Fruit fly (Drosophila melanogaster) whole organism, embryonic: ENCODE results near the gene CG11367.

Experiments
- Ada2b ChIP-seq: fragments of 200-800 bp; sonication (Bioruptor generic); IDR thresholded peaks from 2 replicates; pipeline ENCODE4 v1.3.6; 2022; ENCODE audit warnings: missing biosample characterization, missing genetic modification characterization
- Bdp1 ChIP-seq: fragments of 200-800 bp; sonication (Bioruptor generic); optimal IDR thresholded peaks from 3 replicates; lab custom pipeline; 2016; ENCODE audit warnings: missing biosample characterization, missing genetic modification characterization
- BtbVII ChIP-seq: fragments of 200-800 bp; sonication (Bioruptor generic); optimal IDR thresholded peaks from 3 replicates; lab custom pipeline; 2017; ENCODE audit warnings: missing biosample characterization, mild to moderate bottlenecking, missing genetic modification characterization
- CG10431 ChIP-seq: fragments of 200-800 bp; sonication (Bioruptor generic); optimal IDR thresholded peaks from 3 replicates; lab custom pipeline; 2018; ENCODE audit warnings: missing biosample characterization, mild to moderate bottlenecking, missing genetic modification characterization
- CG10959 ChIP-seq: fragments of 200-800 bp; sonication (Bioruptor generic); IDR thresholded peaks from 2 replicates; pipeline ENCODE4 v1.3.6; 2022; ENCODE audit warnings: missing biosample characterization, missing genetic modification characterization
- CG11085 ChIP-seq: fragments of 200-800 bp; sonication (Bioruptor generic); IDR thresholded peaks from 2 replicates; pipeline ENCODE4 v1.3.6; 2022; ENCODE audit warnings: missing biosample characterization, missing genetic modification characterization
- CG12391 ChIP-seq: fragments of 200-800 bp; sonication (Bioruptor generic); optimal IDR thresholded peaks from 3 replicates; lab custom pipeline; 2018; ENCODE audit warnings: missing biosample characterization, mild to moderate bottlenecking, missing genetic modification characterization, moderate library complexity
- CG12769 ChIP-seq: fragments of 200-800 bp; sonication (Bioruptor generic); optimal IDR thresholded peaks from 2 replicates; lab custom pipeline; 2019; ENCODE audit warnings: missing biosample characterization, mild to moderate bottlenecking, missing genetic modification characterization, moderate library complexity
- CG13424 ChIP-seq: fragments of 200-800 bp; sonication (Bioruptor generic); optimal IDR thresholded peaks from 2 replicates; lab custom pipeline; 2019; ENCODE audit warnings: missing biosample characterization, mild to moderate bottlenecking, missing genetic modification characterization, moderate library complexity
- CG14441 ChIP-seq: fragments of 200-800 bp; sonication (Bioruptor generic); IDR thresholded peaks from 2 replicates; pipeline ENCODE4 v1.3.6; 2022; ENCODE audit warnings: missing biosample characterization, missing genetic modification characterization
- CG14965 ChIP-seq: fragments of 200-800 bp; sonication (Bioruptor generic); optimal IDR thresholded peaks from 2 replicates; lab custom pipeline; 2016; ENCODE audit warnings: missing biosample characterization, missing genetic modification characterization, borderline replicate concordance
- CG15269 ChIP-seq: fragments of 200-800 bp; sonication (Bioruptor generic); optimal IDR thresholded peaks from 2 replicates; lab custom pipeline; 2018; ENCODE audit warnings: missing biosample characterization, mild to moderate bottlenecking, missing genetic modification characterization, moderate library complexity
- CG15601 ChIP-seq: fragments of 200-800 bp; sonication (Bioruptor generic); optimal IDR thresholded peaks from 3 replicates; lab custom pipeline; 2019; ENCODE audit warnings: missing biosample characterization, mild to moderate bottlenecking, missing genetic modification characterization, moderate library complexity
- CG1602 ChIP-seq: fragments of 200-800 bp; sonication (Bioruptor generic); optimal IDR thresholded peaks from 3 replicates; lab custom pipeline; 2016; ENCODE audit warnings: missing biosample characterization, missing genetic modification characterization
- CG16863 ChIP-seq: fragments of 200-800 bp; sonication (Bioruptor generic); optimal IDR thresholded peaks from 3 replicates; lab custom pipeline; 2016; ENCODE audit warnings: missing biosample characterization, missing genetic modification characterization
- CG17186 ChIP-seq: fragments of 200-800 bp; sonication (Bioruptor generic); optimal IDR thresholded peaks from 3 replicates; lab custom pipeline; 2017; ENCODE audit warnings: missing biosample characterization, missing genetic modification reagents, missing genetic modification characterization
- CG2712 ChIP-seq: fragments of 200-800 bp; optimal IDR thresholded peaks from 3 replicates; lab custom pipeline; 2019; ENCODE audit warnings: missing biosample characterization, mild to moderate bottlenecking, missing genetic modification characterization, moderate library complexity
- CG4328 ChIP-seq: fragments of 200-800 bp; sonication (Bioruptor generic); optimal IDR thresholded peaks from 3 replicates; lab custom pipeline; 2017; ENCODE audit warnings: missing biosample characterization, missing genetic modification reagents, missing genetic modification characterization
- CG4820 ChIP-seq: fragments of 200-800 bp; sonication (Bioruptor generic); optimal IDR thresholded peaks from 3 replicates; lab custom pipeline; 2016; ENCODE audit warnings: missing biosample characterization, missing genetic modification characterization
- CG6654 ChIP-seq: fragments of 200-800 bp; sonication (Bioruptor generic); optimal IDR thresholded peaks from 2 replicates; lab custom pipeline; 2017; ENCODE audit warnings: missing biosample characterization, mild to moderate bottlenecking, missing genetic modification characterization
- CG7963 ChIP-seq: fragments of 200-800 bp; sonication (Bioruptor generic); IDR thresholded peaks from 3 replicates; pipeline ENCODE4 v1.3.6; 2022; ENCODE audit warnings: missing biosample characterization, missing genetic modification characterization; ENCODE audit not compliant: partially characterized antibody
- CG8944 ChIP-seq: fragments of 200-800 bp; sonication (Bioruptor generic); optimal IDR thresholded peaks from 3 replicates; lab custom pipeline; 2016; ENCODE audit warnings: missing biosample characterization, missing genetic modification characterization
- CG9797 ChIP-seq: fragments of 200-800 bp; sonication (Bioruptor generic); optimal IDR thresholded peaks from 3 replicates; lab custom pipeline; 2018; ENCODE audit warnings: missing biosample characterization, mild to moderate bottlenecking, missing genetic modification characterization
- CTCF ChIP-seq: fragments of 200-800 bp; sonication (Bioruptor generic); optimal IDR thresholded peaks from 2 replicates; lab custom pipeline; 2017; ENCODE audit warnings: missing biosample characterization, mild to moderate bottlenecking, missing genetic modification characterization, moderate library complexity
- D19B ChIP-seq: fragments of 200-800 bp; sonication (Bioruptor generic); optimal IDR thresholded peaks from 2 replicates; lab custom pipeline; 2017; ENCODE audit warnings: missing biosample characterization, mild to moderate bottlenecking, missing genetic modification characterization
- Dip2 ChIP-seq: fragments of 200-800 bp; sonication (Bioruptor generic); IDR thresholded peaks from 2 replicates; pipeline ENCODE4 v1.3.6; 2022; ENCODE audit warnings: missing biosample characterization, missing genetic modification characterization
- Doc2 ChIP-seq: fragments of 200-800 bp; sonication (Bioruptor generic); IDR thresholded peaks from 2 replicates; pipeline ENCODE4 v1.3.6; 2022; ENCODE audit warnings: missing biosample characterization, missing genetic modification characterization
- Eip74EF ChIP-seq, 2 experiments: fragments of 200-800 bp in 1 of 2; fragments of >200 bp in 1 of 2; sonication (Bioruptor generic) in 1 of 2; optimal IDR thresholded peaks; 2 replicates each; lab custom pipeline; 2017 to 2019; ENCODE audit warnings: missing biosample characterization in 2 of 2, missing genetic modification characterization in 2 of 2, mild to moderate bottlenecking in 1 of 2, moderate library complexity in 1 of 2
- HHEX ChIP-seq: fragments of 200-800 bp; sonication (Bioruptor generic); optimal IDR thresholded peaks from 3 replicates; lab custom pipeline; 2017; ENCODE audit warnings: missing biosample characterization, mild to moderate bottlenecking, missing genetic modification characterization, missing genetic modification reagents
- Xrp1 ChIP-seq: fragments of 200-800 bp; sonication (Bioruptor generic); IDR thresholded peaks from 2 replicates; pipeline ENCODE4 v1.3.6; 2022; ENCODE audit warnings: missing biosample characterization, missing genetic modification characterization
- ac ChIP-seq: fragments of 200-800 bp; sonication (Bioruptor generic); optimal IDR thresholded peaks from 3 replicates; lab custom pipeline; 2017; ENCODE audit warnings: missing biosample characterization, mild to moderate bottlenecking, missing genetic modification characterization
- al ChIP-seq: fragments of 200-800 bp; sonication (Bioruptor generic); IDR thresholded peaks from 2 replicates; pipeline ENCODE4 v1.3.6; 2022; ENCODE audit warnings: missing biosample characterization, missing genetic modification characterization
- ara ChIP-seq: fragments of 200-800 bp; sonication (Bioruptor generic); IDR thresholded peaks from 2 replicates; pipeline ENCODE4 v1.3.6; 2022; ENCODE audit warnings: missing biosample characterization, missing genetic modification characterization
- chif ChIP-seq, 2 experiments: fragments of 200-800 bp; sonication (Bioruptor generic); optimal IDR thresholded peaks; 3 replicates each; lab custom pipeline; 2016; ENCODE audit warnings: missing biosample characterization in 2 of 2, missing genetic modification characterization in 2 of 2
- emc ChIP-seq: fragments of 200-800 bp; sonication (Bioruptor generic); optimal IDR thresholded peaks from 2 replicates; lab custom pipeline; 2016; ENCODE audit warnings: missing biosample characterization, missing genetic modification characterization
- ewg ChIP-seq: fragments of 200-800 bp; sonication (Bioruptor generic); optimal IDR thresholded peaks from 3 replicates; lab custom pipeline; 2017; ENCODE audit warnings: mild to moderate bottlenecking, missing biosample characterization, missing genetic modification reagents, missing genetic modification characterization
- gro ChIP-seq: fragments of 200-800 bp; sonication (Bioruptor generic); optimal IDR thresholded peaks from 2 replicates; lab custom pipeline; 2016; ENCODE audit warnings: missing biosample characterization, missing genetic modification characterization
- h ChIP-seq: fragments of >200 bp; optimal IDR thresholded peaks from 2 replicates; lab custom pipeline; 2017
- hb ChIP-seq: fragments of 200-800 bp; sonication (Bioruptor generic); IDR thresholded peaks from 3 replicates; pipeline ENCODE4 v1.3.6; 2022; ENCODE audit warnings: missing biosample characterization, missing genetic modification characterization; ENCODE audit not compliant: partially characterized antibody
- hbn ChIP-seq: fragments of 200-800 bp; sonication (Bioruptor generic); IDR thresholded peaks from 2 replicates; pipeline ENCODE4 v1.3.6; 2022; ENCODE audit warnings: missing biosample characterization, missing genetic modification characterization; ENCODE audit not compliant: partially characterized antibody
- kah ChIP-seq: fragments of 200-800 bp; sonication (Bioruptor generic); optimal IDR thresholded peaks from 2 replicates; lab custom pipeline; 2018; ENCODE audit warnings: missing biosample characterization, mild to moderate bottlenecking, missing genetic modification characterization
- kni ChIP-seq: fragments of 200-800 bp; sonication (Bioruptor generic); optimal IDR thresholded peaks from 3 replicates; lab custom pipeline; 2017; ENCODE audit warnings: mild to moderate bottlenecking, missing biosample characterization, missing genetic modification reagents, missing genetic modification characterization
- onecut ChIP-seq: fragments of 200-800 bp; sonication (Bioruptor generic); IDR thresholded peaks from 2 replicates; pipeline ENCODE4 v1.3.6; 2022; ENCODE audit warnings: missing biosample characterization, missing genetic modification characterization
- phol ChIP-seq: fragments of 200-800 bp; sonication (Bioruptor generic); optimal IDR thresholded peaks from 3 replicates; lab custom pipeline; 2018; ENCODE audit warnings: missing biosample characterization, mild to moderate bottlenecking, missing genetic modification characterization, moderate library complexity
- sd ChIP-seq: fragments of 200-800 bp; sonication (Bioruptor generic); optimal IDR thresholded peaks from 3 replicates; lab custom pipeline; 2018; ENCODE audit warnings: missing biosample characterization, mild to moderate bottlenecking, missing genetic modification characterization, moderate library complexity
- sim ChIP-seq: fragments of 200-800 bp; sonication (Bioruptor generic); IDR thresholded peaks from 2 replicates; pipeline ENCODE4 v1.3.6; 2022; ENCODE audit warnings: missing biosample characterization, missing genetic modification characterization
- ssp ChIP-seq: fragments of 200-800 bp; sonication (Bioruptor generic); IDR thresholded peaks from 2 replicates; pipeline ENCODE4 v1.3.6; 2022; ENCODE audit warnings: missing biosample characterization, missing genetic modification characterization
- stwl ChIP-seq: fragments of 200-800 bp; sonication (Bioruptor generic); optimal IDR thresholded peaks from 3 replicates; lab custom pipeline; 2018; ENCODE audit warnings: missing biosample characterization, mild to moderate bottlenecking, missing genetic modification characterization, moderate library complexity
- wek ChIP-seq: fragments of 200-800 bp; sonication (Bioruptor generic); optimal IDR thresholded peaks from 3 replicates; lab custom pipeline; 2018; ENCODE audit warnings: missing biosample characterization, mild to moderate bottlenecking, missing genetic modification characterization, moderate library complexity

The CG11367 gene

dm6 chr3L:22713605-22714004 is 14.3 kb upstream of the CG11367 start (continued):
- TF ChIP-seq CG4328 (GFP tag; lab: Kevin White, UChicago) (no peak), ssp (GFP tag; lab: Robert Waterston, UW) (no peak), CG17186 (no peak), gro (GFP tag; lab: Kevin White, UChicago) (no peak), BtbVII (GFP tag; lab: Kevin White, UChicago) (no peak), stwl (peak; percentile 12), Ada2b (GFP tag; lab: Robert Waterston, UW) (no peak), CG15601 (tag; lab: Kevin White, UChicago) (peak; percentile 93), Dip2 (GFP tag; lab: Robert Waterston, UW) (peak; percentile 61), CTCF (GFP tag; lab: Kevin White, UChicago) (peak; percentile 88), D19B (GFP tag; lab: Kevin White, UChicago) (no peak), kah (GFP tag; lab: Kevin White, UChicago) (no peak), Xrp1 (GFP tag; lab: Robert Waterston, UW) (no peak)
- TF ChIP-seq, all 482 proteins: peak for 4

dm6 chr3L:22717137-22717767 is 10.7 kb upstream of the CG11367 start, which contains the start of the genes ArfGAP3 and CG32452:
TSS of gene ArfGAP3 (minus strand) at chr3L:22717577.
TSS of gene CG32452 (plus strand) at chr3L:22717728.
- TF ChIP-seq sd = no peak
- TF ChIP-seq chif (GFP tag; optimal IDR thresholded peaks at IDR 0.05; lab: Kevin White, UChicago) = peak; percentile 34 to 59
- no peak for TF ChIP-seq CTCF (GFP tag; lab: Kevin White, UChicago)
- TF ChIP-seq Bdp1 = peak; percentile 52
- TF ChIP-seq h (lab: Kevin White, UChicago) = no peak
- no peak for TF ChIP-seq CG10431 (GFP tag; lab: Kevin White, UChicago)
- TF ChIP-seq ara (GFP tag; lab: Robert Waterston, UW) = peak; percentile 53
- peak; percentile 80 for TF ChIP-seq phol (tag; lab: Kevin White, UChicago)
- peak; percentile 67 for TF ChIP-seq hbn (GFP tag; lab: Robert Waterston, UW)
- TF ChIP-seq CG11085 = peak; percentile 72
- peak; percentile 79 for TF ChIP-seq CG14441 (GFP tag; lab: Robert Waterston, UW)
- TF ChIP-seq emc (GFP tag; lab: Kevin White, UChicago) = peak; percentile 15
- peak; percentile 34 for TF ChIP-seq ewg
- TF ChIP-seq CG14965 (GFP tag; lab: Kevin White, UChicago) = no peak
- TF ChIP-seq CG6654 (GFP tag; lab: Kevin White, UChicago) = no peak
- TF ChIP-seq HHEX = peak; percentile 56
- TF ChIP-seq CG4820 (GFP tag; lab: Kevin White, UChicago) = peak; percentile 67
- TF ChIP-seq CG12769 (tag; lab: Kevin White, UChicago) = peak; percentile 49
- TF ChIP-seq CG9797 (GFP tag; lab: Kevin White, UChicago) = peak; percentile 22
- TF ChIP-seq CG15269 = peak; percentile 75
- TF ChIP-seq hb (GFP tag; lab: Robert Waterston, UW) = no peak
- no peak for TF ChIP-seq CG16863
- TF ChIP-seq Doc2 (GFP tag; lab: Robert Waterston, UW) = no peak
- 0 out of 2 replicates have a peak, but pooled peaks have one; percentile 36 for TF ChIP-seq CG10959
- peak; percentile 70 for TF ChIP-seq al (GFP tag; lab: Robert Waterston, UW)
- peak; percentile 87 for TF ChIP-seq CG12391 (tag; lab: Kevin White, UChicago)
- no peak for TF ChIP-seq CG7963 (GFP tag; lab: Robert Waterston, UW)
- no peak for TF ChIP-seq ac
- peak; percentile 24 for TF ChIP-seq CG8944 (GFP tag; lab: Kevin White, UChicago)
- TF ChIP-seq onecut (GFP tag; lab: Robert Waterston, UW) = peak; percentile 50
- peak; percentile 80 for TF ChIP-seq CG2712 (tag; lab: Kevin White, UChicago)
- peak; percentile 74 for TF ChIP-seq CG1602 (GFP tag; lab: Kevin White, UChicago)
- peak; percentile 83 for TF ChIP-seq CG13424 (tag; lab: Kevin White, UChicago)
- TF ChIP-seq sim (GFP tag; lab: Robert Waterston, UW) = no peak
- peak; percentile 41 for TF ChIP-seq kni (GFP tag; lab: Kevin White, UChicago)
- peak in 1 of 2 experiments; percentile 50 for TF ChIP-seq Eip74EF (GFP tag; optimal IDR thresholded peaks at IDR 0.05; lab: Kevin White, UChicago)
- peak; percentile 96 for TF ChIP-seq wek (GFP tag; lab: Kevin White, UChicago)
